Fruit fly (Drosophila melanogaster) whole organism: ENCODE data around the gene koko.

ENCODE experiments used
- CG8478 ChIP-seq: fragments of >200 bp; optimal IDR thresholded peaks from 2 replicates; lab custom pipeline; 2018; ENCODE audit warnings: inconsistent platforms
- Dll ChIP-seq: fragments of >200 bp; optimal IDR thresholded peaks from 2 replicates; lab custom pipeline; 2017
- EcR ChIP-seq, 2 experiments: fragments of >200 bp; optimal IDR thresholded peaks; 2 replicates each; lab custom pipeline; 2017; ENCODE audit warnings: missing biosample characterization in 2 of 2, missing genetic modification characterization in 2 of 2, missing genetic modification reagents in 2 of 2
- pan ChIP-seq: fragments of >200 bp; optimal IDR thresholded peaks from 2 replicates; lab custom pipeline; 2017
- psq ChIP-seq: fragments of >200 bp; optimal IDR thresholded peaks from 2 replicates; lab custom pipeline; 2017
- usp ChIP-seq: fragments of >200 bp; optimal IDR thresholded peaks from 2 replicates; lab custom pipeline; 2017; ENCODE audit warnings: missing biosample characterization, missing genetic modification characterization, mixed read lengths

koko gene

DNA sequence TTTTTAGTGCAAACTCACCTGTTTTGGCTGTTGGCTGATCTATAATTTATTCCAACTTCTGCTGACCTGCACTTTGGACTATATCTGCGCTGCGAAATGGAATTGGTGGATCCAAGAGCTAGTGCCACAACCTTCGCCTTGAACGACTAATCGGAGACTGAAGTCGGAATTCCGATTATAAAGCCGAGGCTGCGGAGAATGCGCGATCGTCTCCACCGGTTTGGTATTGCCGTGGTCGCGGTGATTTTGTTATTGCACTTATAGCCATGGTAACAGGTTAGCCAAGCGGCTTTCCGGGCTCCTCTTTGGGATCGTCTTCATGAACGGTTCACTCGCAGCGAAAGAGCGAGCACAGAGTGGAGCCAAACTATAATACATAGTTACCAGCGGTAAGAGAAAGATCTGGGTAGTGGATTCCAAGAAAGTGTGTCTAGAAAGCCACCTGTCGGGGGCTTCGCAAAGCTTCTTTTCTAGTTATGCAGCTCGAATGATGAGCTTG lies 21.8 kb upstream of the koko start, which contains the start of gene CG7675:
Gene CG7675 (minus strand): TSS at position 165 of the 499 bp plus-strand sequence.
- TF ChIP-seq CG8478 (lab: Kevin White, UChicago) (no peak), psq (lab: Kevin White, UChicago) (no peak), EcR (GFP tag; optimal IDR thresholded peaks at IDR 0.05; lab: Kevin White, UChicago) (no peak), usp (GFP tag; lab: Kevin White, UChicago) (no peak), pan (lab: Kevin White, UChicago) (no peak)

DNA sequence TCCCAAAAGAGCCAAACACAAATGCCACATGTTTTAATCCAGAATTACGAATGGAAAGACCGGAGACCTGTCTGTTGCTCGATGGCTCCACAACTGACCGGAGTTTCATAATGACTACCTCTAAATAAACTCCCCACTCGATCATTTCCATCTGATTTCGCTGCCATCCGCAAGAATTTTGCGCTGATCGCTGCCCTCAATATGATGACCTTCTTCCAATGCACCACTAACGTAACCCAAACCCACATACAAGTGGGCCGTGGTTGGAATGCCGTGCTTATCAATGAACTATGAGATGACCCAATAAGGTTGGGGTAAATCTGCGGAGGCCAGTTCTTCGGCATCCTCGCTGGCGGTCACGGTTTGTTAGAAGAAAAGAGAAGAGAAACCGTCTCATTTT lies 17.9 kb upstream of the koko start, which contains the start of gene CG14309:
Gene CG14309 (minus strand): TSS at position 101 of the 400 bp plus-strand sequence.
- TF ChIP-seq psq (lab: Kevin White, UChicago) (no peak), EcR (GFP tag; optimal IDR thresholded peaks at IDR 0.05; lab: Kevin White, UChicago) (no peak), pan (lab: Kevin White, UChicago) (no peak), usp (GFP tag; lab: Kevin White, UChicago) (no peak), CG8478 (lab: Kevin White, UChicago) (no peak), Dll (lab: Kevin White, UChicago) (no peak)

DNA sequence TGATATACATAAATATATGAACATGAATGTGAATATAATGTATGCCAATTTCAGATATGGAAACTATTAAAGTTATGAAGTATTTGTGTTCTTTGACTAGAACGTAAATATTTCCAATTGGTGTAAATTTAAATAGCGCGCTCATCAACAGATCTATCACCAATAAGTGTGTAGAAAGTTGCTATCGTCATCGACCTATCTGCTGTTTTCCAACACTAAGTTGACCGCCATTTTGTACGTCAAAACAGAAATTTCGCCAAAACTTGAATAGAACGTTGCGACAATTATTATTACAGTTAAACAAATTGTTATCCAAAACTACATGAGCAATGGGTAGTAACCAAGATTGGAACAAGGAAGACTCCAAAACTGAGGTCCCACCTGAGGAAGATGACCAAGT lies 17.2 kb upstream of the koko start, which contains the start of gene cona:
Gene cona (plus strand): TSS at position 236 of the 400 bp plus-strand sequence.
- TF ChIP-seq CG8478 (lab: Kevin White, UChicago) = no peak
- TF ChIP-seq EcR (GFP tag; optimal IDR thresholded peaks at IDR 0.05; lab: Kevin White, UChicago) = no peak
- TF ChIP-seq pan (lab: Kevin White, UChicago) = no peak
- no peak for TF ChIP-seq Dll (lab: Kevin White, UChicago)
- TF ChIP-seq psq (lab: Kevin White, UChicago) = no peak
- TF ChIP-seq usp (GFP tag; lab: Kevin White, UChicago) = no peak

DNA sequence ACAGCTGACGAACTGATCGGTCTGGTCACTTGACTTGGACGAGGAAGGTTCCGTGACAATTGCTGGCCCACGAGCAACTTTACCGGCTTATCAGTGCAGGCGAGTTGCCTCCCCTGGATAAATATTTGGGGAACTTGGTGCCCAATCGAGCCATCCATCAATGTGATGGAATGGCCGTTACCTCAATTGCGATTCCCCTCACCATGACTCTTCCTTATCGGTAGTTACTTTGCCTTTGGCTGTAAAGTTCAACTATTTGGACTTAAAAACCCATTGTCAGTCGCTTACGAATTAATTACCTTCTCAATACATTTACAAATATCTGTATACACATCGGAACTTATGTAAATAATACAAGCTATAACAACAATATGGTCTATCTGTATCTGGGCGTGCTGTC lies 13.0 kb upstream of the koko start, which contains the start of gene Vha100-4:
Gene Vha100-4 (minus strand): TSS at position 16 of the 400 bp plus-strand sequence.
- TF ChIP-seq psq (lab: Kevin White, UChicago) (no peak), Dll (lab: Kevin White, UChicago) (no peak), CG8478 (lab: Kevin White, UChicago) (no peak), pan (lab: Kevin White, UChicago) (no peak), usp (GFP tag; lab: Kevin White, UChicago) (no peak)

DNA sequence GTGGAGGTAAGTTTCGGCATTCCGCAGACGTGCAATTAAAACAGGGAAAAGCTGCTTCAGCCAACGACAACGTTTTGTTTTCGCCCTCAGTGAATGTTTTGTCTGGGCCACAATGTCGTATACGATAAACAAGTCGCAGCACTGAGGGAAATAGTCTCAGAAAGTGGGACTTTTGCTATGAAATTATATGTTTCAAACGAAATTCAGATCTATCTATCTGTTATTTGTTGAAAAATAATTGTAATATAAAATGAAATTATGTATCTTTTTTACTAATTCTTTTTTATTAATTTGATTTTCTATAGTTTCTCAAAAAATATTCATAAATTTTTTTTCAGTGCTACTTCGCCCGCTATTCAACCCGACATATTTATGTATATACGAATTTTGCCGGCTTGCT lies 9.4 kb upstream of the koko start:
- no peak for TF ChIP-seq Dll (lab: Kevin White, UChicago)
- TF ChIP-seq usp (GFP tag; lab: Kevin White, UChicago) = no peak

DNA sequence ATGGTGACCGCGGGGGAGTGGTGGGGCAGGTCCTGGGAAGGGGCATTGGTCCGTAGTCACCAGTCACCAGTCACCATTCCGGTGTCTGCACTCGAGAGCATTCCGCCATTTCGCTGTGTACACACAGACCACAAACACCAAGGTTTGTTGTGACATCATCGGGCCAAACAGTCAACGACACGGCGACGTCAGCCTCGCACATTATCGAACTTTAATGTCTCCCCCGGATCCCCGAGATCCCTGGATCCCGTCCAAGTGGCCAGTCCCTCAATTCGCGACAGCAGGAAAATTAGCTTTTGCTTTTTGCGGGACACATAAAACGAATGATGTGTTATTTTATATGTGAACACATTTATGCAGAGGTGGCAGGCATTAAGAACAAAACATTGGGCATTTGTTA lies 8.0 kb upstream of the koko start:
- TF ChIP-seq CG8478 (lab: Kevin White, UChicago) (no peak), psq (lab: Kevin White, UChicago) (no peak), EcR (GFP tag; optimal IDR thresholded peaks at IDR 0.05; lab: Kevin White, UChicago) (no peak), Dll (lab: Kevin White, UChicago) (no peak), pan (lab: Kevin White, UChicago) (no peak), usp (GFP tag; lab: Kevin White, UChicago) (no peak)

DNA sequence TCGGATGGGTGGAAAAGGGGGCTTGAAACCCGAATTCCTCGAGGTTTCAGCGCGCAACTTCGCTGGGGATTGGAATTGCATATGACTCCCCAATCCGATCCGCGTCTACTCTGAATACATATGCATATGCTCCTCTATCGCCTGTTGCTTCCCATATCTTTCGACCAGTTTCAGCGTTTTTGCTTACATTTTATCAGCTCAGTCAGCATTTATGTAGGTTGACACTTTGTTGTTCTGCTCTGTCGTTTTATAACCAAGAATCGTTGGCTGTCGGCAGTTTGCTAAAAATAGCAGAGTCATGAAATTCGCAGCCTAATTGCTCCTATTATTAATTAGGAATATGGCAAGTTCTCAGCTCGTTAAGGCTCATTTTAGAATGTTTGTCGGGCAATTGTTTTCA lies 7.1 kb upstream of the koko start:
- TF ChIP-seq psq (lab: Kevin White, UChicago) (no peak), Dll (lab: Kevin White, UChicago) (no peak), CG8478 (lab: Kevin White, UChicago) (no peak), EcR (GFP tag; optimal IDR thresholded peaks at IDR 0.05; lab: Kevin White, UChicago) (no peak), usp (GFP tag; lab: Kevin White, UChicago) (no peak), pan (lab: Kevin White, UChicago) (no peak)

DNA sequence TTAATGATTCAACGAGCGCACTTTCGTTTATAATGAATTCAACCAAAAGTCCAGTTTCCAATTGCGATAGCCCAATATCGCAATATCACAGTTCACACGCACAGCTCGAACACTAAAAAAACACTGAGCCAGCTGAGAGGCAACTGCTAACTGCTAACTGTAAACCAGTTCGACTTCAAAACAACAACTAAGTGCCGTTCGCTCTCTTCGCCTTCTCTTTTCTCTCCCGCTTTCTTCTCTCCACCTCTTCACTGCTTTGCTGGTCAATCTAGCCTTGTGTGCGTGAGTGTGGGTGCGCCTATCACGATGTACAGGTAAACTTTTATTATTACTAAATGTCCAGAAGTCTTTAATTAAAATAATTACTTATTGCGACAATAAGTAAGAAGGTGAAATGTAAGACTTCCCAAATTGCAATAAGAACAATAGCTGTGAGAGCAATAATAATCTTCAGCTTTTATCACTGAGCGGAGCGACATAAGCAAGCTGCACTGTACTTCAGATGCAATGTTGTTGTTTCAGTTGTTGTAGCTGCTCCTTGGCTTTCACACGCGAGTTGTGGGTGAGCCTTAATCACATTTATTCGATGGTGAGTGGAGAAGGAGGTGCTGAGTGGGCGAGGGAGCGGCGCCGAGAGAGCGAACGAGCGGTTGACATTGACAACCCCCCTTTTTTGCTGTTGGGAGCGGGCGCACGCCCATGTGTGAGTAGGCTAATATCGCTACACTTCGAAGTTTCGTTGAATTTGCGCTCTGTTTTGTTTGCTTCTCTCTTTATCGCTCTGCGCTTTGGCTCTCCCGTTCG lies 5.8 kb upstream of the koko start, which contains the start of gene Vti1b:
Gene Vti1b (plus strand): TSS at position 195 of the 804 bp plus-strand sequence.
- peak; percentile 89 for TF ChIP-seq Dll (lab: Kevin White, UChicago)
- no peak for TF ChIP-seq pan (lab: Kevin White, UChicago)
- TF ChIP-seq CG8478 (lab: Kevin White, UChicago) = no peak

DNA sequence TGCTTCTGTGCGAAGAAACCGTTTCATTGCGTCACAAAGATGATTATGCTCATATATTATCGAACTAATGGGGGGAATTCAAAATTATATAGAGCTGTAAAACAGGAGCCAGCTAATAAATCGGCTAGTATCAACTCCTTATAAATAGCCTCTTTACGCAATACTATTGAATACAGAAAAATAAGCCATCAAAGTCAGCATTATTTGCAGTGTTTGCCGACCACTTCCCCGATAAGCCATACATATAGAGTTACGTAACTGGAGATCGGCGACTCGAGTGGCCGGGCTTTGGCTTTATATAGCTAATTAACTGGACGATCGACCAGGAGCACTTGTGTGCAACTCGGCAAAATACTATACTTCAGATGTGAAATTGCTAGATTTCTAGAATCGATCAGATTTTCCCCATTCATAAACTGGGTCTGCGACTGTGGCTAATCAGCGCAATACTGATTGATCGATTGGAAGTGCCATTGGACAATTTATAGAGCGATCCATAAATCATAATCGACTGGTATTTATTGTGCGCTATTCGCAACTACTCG lies 4.9 kb upstream of the koko start:
- TF ChIP-seq usp (GFP tag; lab: Kevin White, UChicago) (no peak), CG8478 (lab: Kevin White, UChicago) (no peak), pan (lab: Kevin White, UChicago) (no peak), EcR (GFP tag; optimal IDR thresholded peaks at IDR 0.05; lab: Kevin White, UChicago) (no peak), Dll (lab: Kevin White, UChicago) (no peak), psq (lab: Kevin White, UChicago) (no peak)

DNA sequence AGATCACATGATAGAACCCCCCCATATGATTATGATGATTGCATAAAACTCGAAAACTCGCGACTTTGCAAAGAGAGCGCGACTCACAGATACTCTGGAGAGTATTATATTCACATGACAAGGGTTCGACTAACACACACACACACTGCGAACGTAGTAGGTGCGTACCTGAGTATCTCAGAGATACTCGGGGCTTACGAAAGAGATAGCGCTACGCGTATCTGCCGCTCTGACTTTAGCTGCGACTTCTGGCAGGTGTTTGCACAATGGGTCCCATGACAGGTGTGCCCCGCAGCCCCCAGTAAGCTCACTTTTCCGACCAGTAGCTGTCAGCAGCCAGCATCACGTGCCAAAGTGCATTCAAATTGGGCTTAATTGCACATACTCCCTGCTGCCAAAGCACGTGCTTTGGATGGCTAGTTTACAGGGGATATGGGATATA lies 4.3 kb upstream of the koko start:
- TF ChIP-seq usp (GFP tag; lab: Kevin White, UChicago) = no peak
- no peak for TF ChIP-seq CG8478 (lab: Kevin White, UChicago)
- no peak for TF ChIP-seq EcR (GFP tag; optimal IDR thresholded peaks at IDR 0.05; lab: Kevin White, UChicago)
- TF ChIP-seq Dll (lab: Kevin White, UChicago) = peak; percentile 64
- no peak for TF ChIP-seq pan (lab: Kevin White, UChicago)
